Worm (Caenorhabditis elegans): ENCODE data around the gene str-250.

str-250 gene

ce11 chrV:13935423-13935822 lies 17.0 kb downstream of the str-250 start:
- TF ChIP-seq lir-3 (tag; optimal IDR thresholded peaks at IDR 0.05; ENCODE audit: poor library complexity), result no peak
- TF ChIP-seq blmp-1 (tag; optimal IDR thresholded peaks at IDR 0.05), result peak; percentile 41
- TF ChIP-seq unc-62 (GFP tag; optimal IDR thresholded peaks at IDR 0.05), result no peak
- peak in 1 of 2 experiments; percentile 2 for TF ChIP-seq lsy-2 (tag; optimal IDR thresholded peaks at IDR 0.05)
- no peak for TF ChIP-seq zip-4 (GFP tag; optimal IDR thresholded peaks at IDR 0.05)
- no peak for TF ChIP-seq ztf-4 (tag; optimal IDR thresholded peaks at IDR 0.05)
- no peak for TF ChIP-seq lin-15B (tag; optimal IDR thresholded peaks at IDR 0.05)
- TF ChIP-seq elt-3 (tag; optimal IDR thresholded peaks at IDR 0.05), result peak in 5 of 6 experiments; percentile 25 to 93 (median 82)

- TF ChIP-seq nhr-12 (tag; optimal IDR thresholded peaks at IDR 0.05), result no peak
- peak; percentile 63 for TF ChIP-seq grh-1 (GFP tag; IDR thresholded peaks at IDR 0.05)
- no peak for TF ChIP-seq elt-2 (tag; optimal IDR thresholded peaks at IDR 0.05)
- TF ChIP-seq sup-37 (GFP tag; optimal IDR thresholded peaks at IDR 0.05), result no peak
- TF ChIP-seq xbp-1 (tag; optimal IDR thresholded peaks at IDR 0.05), result no peak
- TF ChIP-seq ama-1 (optimal IDR thresholded peaks at IDR 0.05), result no peak
- peak; percentile 1 for TF ChIP-seq nhr-71 (tag; optimal IDR thresholded peaks at IDR 0.05)
- TF ChIP-seq fkh-10 (GFP tag; optimal IDR thresholded peaks at IDR 0.05), result no peak
- TF ChIP-seq ceh-90 (tag; optimal IDR thresholded peaks at IDR 0.05), result no peak
- no peak for TF ChIP-seq zip-4 (GFP tag; optimal IDR thresholded peaks at IDR 0.05)
- TF ChIP-seq dsc-1 (tag; optimal IDR thresholded peaks at IDR 0.05), result no peak
- no peak for TF ChIP-seq unc-86 (tag; optimal IDR thresholded peaks at IDR 0.05)
- no peak for TF ChIP-seq sptf-1 (tag; optimal IDR thresholded peaks at IDR 0.05)
- no peak for TF ChIP-seq Y116A8C.19 (tag; optimal IDR thresholded peaks at IDR 0.05; ENCODE audit: borderline replicate concordance)
- no peak for TF ChIP-seq isw-1 (GFP tag; IDR thresholded peaks at IDR 0.05)
- no peak for TF ChIP-seq mep-1 (tag; optimal IDR thresholded peaks at IDR 0.05)
- no peak for TF ChIP-seq alr-1 (tag; optimal IDR thresholded peaks at IDR 0.05; ENCODE audit: borderline replicate concordance)
- TF ChIP-seq nhr-237 (tag; optimal IDR thresholded peaks at IDR 0.05), result no peak
- peak in 2 of 6 experiments; percentile 25 to 31 for TF ChIP-seq elt-3 (tag; optimal IDR thresholded peaks at IDR 0.05)
- TF ChIP-seq dpl-1 (GFP tag; optimal IDR thresholded peaks at IDR 0.05), result no peak
- TF ChIP-seq mdl-1 (tag; optimal IDR thresholded peaks at IDR 0.05), result no peak
- no peak for TF ChIP-seq nhr-77 (tag; optimal IDR thresholded peaks at IDR 0.05)
- TF ChIP-seq lsy-2 (tag; optimal IDR thresholded peaks at IDR 0.05), result no peak
- TF ChIP-seq nhr-20 (tag; optimal IDR thresholded peaks at IDR 0.05), result peak; percentile 2
- TF ChIP-seq nhr-19 (GFP tag; conservative IDR thresholded peaks at IDR 0.05), result no peak
- TF ChIP-seq blmp-1 (tag; optimal IDR thresholded peaks at IDR 0.05), result peak; percentile 19
- no peak for TF ChIP-seq nhr-47 (tag; optimal IDR thresholded peaks at IDR 0.05)
- TF ChIP-seq unc-30 (tag; optimal IDR thresholded peaks at IDR 0.05), result no peak
- no peak for TF ChIP-seq egl-13 (tag; optimal IDR thresholded peaks at IDR 0.05)
- no peak for TF ChIP-seq C04F5.9 (tag; optimal IDR thresholded peaks at IDR 0.05)
- no peak for TF ChIP-seq ceh-88 (GFP tag; IDR thresholded peaks at IDR 0.05)
- TF ChIP-seq snpc-4 (tag; optimal IDR thresholded peaks at IDR 0.05), result no peak
- no peak for TF ChIP-seq nhr-28 (tag; optimal IDR thresholded peaks at IDR 0.05)
- peak; percentile 77 for TF ChIP-seq nhr-85 (tag)
- TF ChIP-seq lin-35 (GFP tag; optimal IDR thresholded peaks at IDR 0.05), result peak in 1 of 2 experiments; percentile 11
- TF ChIP-seq fkh-8 (tag; optimal IDR thresholded peaks at IDR 0.05), result no peak
Observed at ce11 chrV:13936052-13936451, 17.6 kb downstream of the str-250 start.

- TF ChIP-seq ceh-8 (GFP tag; optimal IDR thresholded peaks at IDR 0.05) (no peak), nhr-28 (tag; optimal IDR thresholded peaks at IDR 0.05) (no peak), aha-1 (tag; optimal IDR thresholded peaks at IDR 0.05) (no peak), nhr-71 (tag; optimal IDR thresholded peaks at IDR 0.05) (peak; percentile 48), ces-1 (GFP tag; optimal IDR thresholded peaks at IDR 0.05) (no peak), fkh-8 (tag; optimal IDR thresholded peaks at IDR 0.05) (peak; percentile 45), pax-3 (tag; optimal IDR thresholded peaks at IDR 0.05) (no peak), egl-13 (tag; optimal IDR thresholded peaks at IDR 0.05) (no peak), nhr-47 (tag; optimal IDR thresholded peaks at IDR 0.05) (peak; percentile 44), efl-3 (GFP tag; optimal IDR thresholded peaks at IDR 0.05) (no peak), nhr-11 (tag; optimal IDR thresholded peaks at IDR 0.05) (peak; percentile 31)
Observed at ce11 chrV:13936850-13937249, 18.4 kb downstream of the str-250 start, which contains the start of gene srw-145. srw-145 (plus strand) TSS chrV:13937150.

Measured in whole organism, L1 larva.